Worm (Caenorhabditis elegans) whole organism, L4 larva: Measurements from ENCODE around the gene twnk-1.
A peak's percentile ranks its signal among the peaks of the same experiment; 100 is the strongest.

ENCODE experiments used
- F10B5.3 ChIP-seq: sonication (generic microtip); optimal IDR thresholded peaks from 2 replicates; lab custom pipeline; 2016; ENCODE audit warnings: mild to moderate bottlenecking, missing genetic modification characterization, missing compliant biosample characterization
- F26F4.8 ChIP-seq: fragments of 200-800 bp; sonication (Bioruptor generic); conservative IDR thresholded peaks from 2 replicates; pipeline ENCODE4 v1.3.6; 2022; ENCODE audit warnings: missing genetic modification characterization, missing compliant biosample characterization
- R02D3.7 ChIP-seq: fragments of 150-350 bp; sonication (generic microtip); optimal IDR thresholded peaks from 3 replicates; lab custom pipeline; 2014; ENCODE audit warnings: missing biosample characterization, missing genetic modification characterization
- Y5F2A.4 ChIP-seq: fragments of 200-800 bp; sonication (Bioruptor generic); optimal IDR thresholded peaks from 2 replicates; lab custom pipeline; 2018; ENCODE audit warnings: mild to moderate bottlenecking, missing genetic modification characterization, missing compliant biosample characterization
- ZK337.2 ChIP-seq: fragments of 200-800 bp; sonication (Bioruptor generic); IDR thresholded peaks from 2 replicates; pipeline ENCODE4 v1.3.6; 2022; ENCODE audit warnings: missing genetic modification reagents, missing genetic modification characterization, missing compliant biosample characterization
- ZK546.5 ChIP-seq, 2 experiments: sonication (generic microtip); optimal IDR thresholded peaks; 2 replicates each; lab custom pipeline; 2017; ENCODE audit warnings: missing biosample characterization in 2 of 2, missing genetic modification characterization in 2 of 2
- aly-2 ChIP-seq: sonication (generic microtip); optimal IDR thresholded peaks from 2 replicates; lab custom pipeline; 2018; ENCODE audit warnings: missing biosample characterization, missing genetic modification characterization
- ama-1 ChIP-seq: fragments of 150-350 bp; optimal IDR thresholded peaks from 2 replicates; lab custom pipeline; 2014; ENCODE audit warnings: inconsistent platforms, mixed read lengths
- ceh-20 ChIP-seq: fragments of 200-800 bp; sonication (Bioruptor generic); IDR thresholded peaks from 2 replicates; pipeline ENCODE4 v1.3.6; 2022; ENCODE audit warnings: missing genetic modification reagents, missing genetic modification characterization, missing compliant biosample characterization
- ceh-28 ChIP-seq: fragments of 150-350 bp; optimal IDR thresholded peaks from 2 replicates; lab custom pipeline; 2014; ENCODE audit warnings: missing biosample characterization, missing genetic modification reagents, missing genetic modification characterization
- ceh-32 ChIP-seq: sonication (generic microtip); optimal IDR thresholded peaks from 2 replicates; lab custom pipeline; 2016; ENCODE audit warnings: mild to moderate bottlenecking, missing genetic modification characterization, missing compliant biosample characterization; ENCODE audit not compliant: poor library complexity
- ceh-44 ChIP-seq: fragments of 200-800 bp; sonication (Bioruptor generic); IDR thresholded peaks from 2 replicates; pipeline ENCODE4 v1.3.6; 2022; ENCODE audit warnings: missing genetic modification reagents, missing genetic modification characterization, missing compliant biosample characterization
- ceh-62 ChIP-seq: sonication (generic microtip); optimal IDR thresholded peaks from 2 replicates; lab custom pipeline; 2017; ENCODE audit warnings: missing biosample characterization, missing genetic modification characterization
- ceh-82 ChIP-seq: sonication (generic microtip); optimal IDR thresholded peaks from 2 replicates; lab custom pipeline; 2017; ENCODE audit warnings: missing biosample characterization, missing genetic modification characterization
- ces-1 ChIP-seq: fragments of 150-350 bp; sonication (generic microtip); optimal IDR thresholded peaks from 4 replicates; lab custom pipeline; 2014; ENCODE audit warnings: missing biosample characterization, missing genetic modification reagents, missing genetic modification characterization
- daf-12 ChIP-seq: fragments of 150-350 bp; optimal IDR thresholded peaks from 2 replicates; lab custom pipeline; 2014; ENCODE audit warnings: missing biosample characterization, missing genetic modification reagents, missing genetic modification characterization
- daf-19 ChIP-seq: fragments of 200-800 bp; sonication (Bioruptor generic); conservative IDR thresholded peaks from 2 replicates; pipeline ENCODE4 v1.3.6; 2022; ENCODE audit warnings: missing genetic modification characterization, missing compliant biosample characterization
- daf-8 ChIP-seq: fragments of 200-800 bp; sonication (Bioruptor generic); IDR thresholded peaks from 2 replicates; pipeline ENCODE4 v1.3.6; 2022; ENCODE audit warnings: missing genetic modification characterization, missing compliant biosample characterization
- dmd-9 ChIP-seq: fragments of 200-800 bp; sonication (Bioruptor generic); IDR thresholded peaks from 2 replicates; pipeline ENCODE4 v1.3.6; 2022; ENCODE audit warnings: missing genetic modification reagents, missing genetic modification characterization, missing compliant biosample characterization
- dpl-1 ChIP-seq: fragments of 150-350 bp; optimal IDR thresholded peaks from 2 replicates; lab custom pipeline; 2014; ENCODE audit warnings: missing biosample characterization, missing genetic modification reagents, missing genetic modification characterization
- duxl-1 ChIP-seq: sonication (generic microtip); optimal IDR thresholded peaks from 2 replicates; lab custom pipeline; 2016; ENCODE audit warnings: mild to moderate bottlenecking, missing genetic modification characterization, moderate library complexity, missing compliant biosample characterization; ENCODE audit not compliant: poor library complexity
- egl-27 ChIP-seq: sonication (generic microtip); optimal IDR thresholded peaks from 3 replicates; lab custom pipeline; 2017; ENCODE audit warnings: missing biosample characterization, missing genetic modification reagents, missing genetic modification characterization
- egl-43 ChIP-seq: fragments of 200-800 bp; sonication (Bioruptor generic); IDR thresholded peaks from 2 replicates; pipeline ENCODE4 v1.3.6; 2022; ENCODE audit warnings: missing genetic modification reagents, missing genetic modification characterization, missing compliant biosample characterization
- fkh-10 ChIP-seq: fragments of 150-350 bp; optimal IDR thresholded peaks from 2 replicates; lab custom pipeline; 2014; ENCODE audit warnings: missing biosample characterization, missing genetic modification reagents, missing genetic modification characterization
- hif-1 ChIP-seq, 2 experiments: sonication (generic microtip); optimal IDR thresholded peaks; 2 replicates each; lab custom pipeline; 2016 to 2017; ENCODE audit warnings: missing compliant biosample characterization in 2 of 2, missing genetic modification characterization in 2 of 2, missing genetic modification reagents in 2 of 2, missing genotype in 2 of 2, mild to moderate bottlenecking in 1 of 2
- jun-1 ChIP-seq: fragments of 150-350 bp; optimal IDR thresholded peaks from 2 replicates; lab custom pipeline; 2014; ENCODE audit warnings: missing biosample characterization, missing genetic modification reagents, missing genetic modification characterization
- lin-13 ChIP-seq: fragments of 150-350 bp; optimal IDR thresholded peaks from 2 replicates; lab custom pipeline; 2014; ENCODE audit warnings: missing biosample characterization, missing genetic modification reagents, missing genetic modification characterization
- lin-15B ChIP-seq: fragments of 150-350 bp; sonication (generic microtip); optimal IDR thresholded peaks from 3 replicates; lab custom pipeline; 2014; ENCODE audit warnings: missing biosample characterization, missing genetic modification characterization
- lin-29 ChIP-seq: fragments of 200-800 bp; sonication (Bioruptor generic); IDR thresholded peaks from 2 replicates; pipeline ENCODE4 v1.3.6; 2022; ENCODE audit warnings: missing genetic modification reagents, missing genetic modification characterization, missing compliant biosample characterization
- lin-39 ChIP-seq: fragments of 150-350 bp; optimal IDR thresholded peaks from 2 replicates; lab custom pipeline; 2014; ENCODE audit warnings: missing biosample characterization, missing genetic modification reagents, missing genetic modification characterization
- lir-3 ChIP-seq: sonication (generic microtip); optimal IDR thresholded peaks from 2 replicates; lab custom pipeline; 2016; ENCODE audit warnings: mild to moderate bottlenecking, missing genetic modification characterization, missing compliant biosample characterization
- lsy-2 ChIP-seq, 2 experiments: fragments of 150-350 bp in 1 of 2; sonication (generic microtip) in 1 of 2; optimal IDR thresholded peaks; 2 replicates each; lab custom pipeline; 2014 to 2017; ENCODE audit warnings: missing biosample characterization in 2 of 2, missing genetic modification characterization in 2 of 2
- madf-9 ChIP-seq: fragments of 200-800 bp; sonication (Bioruptor generic); conservative IDR thresholded peaks from 2 replicates; pipeline ENCODE4 v1.3.6; 2022; ENCODE audit warnings: missing genetic modification reagents, missing genetic modification characterization, missing compliant biosample characterization
- mdl-1 ChIP-seq, 2 experiments: fragments of 150-350 bp in 1 of 2; sonication (generic microtip) in 1 of 2; optimal IDR thresholded peaks; 2 replicates each; lab custom pipeline; 2014 to 2017; ENCODE audit warnings: missing biosample characterization in 2 of 2, missing genetic modification characterization in 2 of 2
- mep-1 ChIP-seq: fragments of 150-350 bp; sonication (generic microtip); optimal IDR thresholded peaks from 3 replicates; lab custom pipeline; 2014; ENCODE audit warnings: missing biosample characterization, missing genetic modification characterization
- mxl-2 ChIP-seq: fragments of 200-800 bp; sonication (Bioruptor generic); conservative IDR thresholded peaks from 2 replicates; pipeline ENCODE4 v1.3.6; 2022; ENCODE audit warnings: missing genetic modification reagents, missing genetic modification characterization, missing compliant biosample characterization
- nhr-11 ChIP-seq: fragments of 150-350 bp; optimal IDR thresholded peaks from 2 replicates; lab custom pipeline; 2014; ENCODE audit warnings: missing biosample characterization, missing genetic modification characterization
- nhr-111 ChIP-seq: fragments of 200-800 bp; sonication (Bioruptor generic); optimal IDR thresholded peaks from 2 replicates; lab custom pipeline; 2018; ENCODE audit warnings: mild to moderate bottlenecking, missing genetic modification characterization, missing compliant biosample characterization
- nhr-28 ChIP-seq: fragments of 150-350 bp; optimal IDR thresholded peaks from 2 replicates; lab custom pipeline; 2014; ENCODE audit warnings: missing biosample characterization, missing genetic modification characterization
- nhr-42 ChIP-seq: fragments of 200-800 bp; sonication (Bioruptor generic); IDR thresholded peaks from 2 replicates; pipeline ENCODE4 v1.3.6; 2022; ENCODE audit warnings: missing genetic modification characterization, missing compliant biosample characterization
- nhr-48 ChIP-seq: sonication (generic microtip); optimal IDR thresholded peaks from 2 replicates; lab custom pipeline; 2016; ENCODE audit warnings: mild to moderate bottlenecking, missing genetic modification characterization, missing compliant biosample characterization
- php-3 ChIP-seq: fragments of 200-800 bp; sonication (Bioruptor generic); IDR thresholded peaks from 2 replicates; pipeline ENCODE4 v1.3.6; 2022; ENCODE audit warnings: missing genetic modification reagents, missing genetic modification characterization, missing compliant biosample characterization
- pqm-1 ChIP-seq: sonication (generic microtip); optimal IDR thresholded peaks from 2 replicates; lab custom pipeline; 2017; ENCODE audit warnings: missing biosample characterization, missing genetic modification characterization
- rbr-2 ChIP-seq: sonication (generic microtip); optimal IDR thresholded peaks from 2 replicates; lab custom pipeline; 2016; ENCODE audit warnings: missing genotype, missing genetic modification characterization, missing compliant biosample characterization
- saeg-2 ChIP-seq: fragments of 200-800 bp; sonication (Bioruptor generic); IDR thresholded peaks from 2 replicates; pipeline ENCODE4 v1.3.6; 2022; ENCODE audit warnings: missing genetic modification reagents, missing genetic modification characterization, missing compliant biosample characterization
- sdz-12 ChIP-seq: fragments of 200-800 bp; sonication (Bioruptor generic); optimal IDR thresholded peaks from 2 replicates; lab custom pipeline; 2018; ENCODE audit warnings: mild to moderate bottlenecking, missing genetic modification characterization, missing compliant biosample characterization
- set-16 ChIP-seq: fragments of 200-800 bp; sonication (Bioruptor generic); IDR thresholded peaks from 2 replicates; pipeline ENCODE4 v1.3.6; 2022; ENCODE audit warnings: missing genetic modification reagents, missing genetic modification characterization, missing compliant biosample characterization
- snpc-4 ChIP-seq: fragments of 150-350 bp; optimal IDR thresholded peaks from 2 replicates; lab custom pipeline; 2014; ENCODE audit warnings: missing biosample characterization, missing genetic modification characterization
- spr-1 ChIP-seq: sonication (generic microtip); optimal IDR thresholded peaks from 2 replicates; lab custom pipeline; 2016; ENCODE audit warnings: mild to moderate bottlenecking, missing genetic modification characterization, missing compliant biosample characterization
- unc-130 ChIP-seq: sonication (generic microtip); optimal IDR thresholded peaks from 2 replicates; lab custom pipeline; 2016; ENCODE audit warnings: missing genetic modification reagents, missing genetic modification characterization, missing compliant biosample characterization
- zfp-3 ChIP-seq: fragments of 200-800 bp; sonication (Bioruptor generic); conservative IDR thresholded peaks from 2 replicates; pipeline ENCODE4 v1.3.6; 2022; ENCODE audit warnings: missing genetic modification reagents, missing genetic modification characterization, missing compliant biosample characterization
- zip-2 ChIP-seq: fragments of 150-350 bp; optimal IDR thresholded peaks from 2 replicates; lab custom pipeline; 2014; ENCODE audit warnings: missing biosample characterization, missing genetic modification characterization
- ztf-11 ChIP-seq: fragments of 150-350 bp; optimal IDR thresholded peaks from 2 replicates; lab custom pipeline; 2014; ENCODE audit warnings: missing biosample characterization, missing genetic modification characterization

The twnk-1 gene

DNA sequence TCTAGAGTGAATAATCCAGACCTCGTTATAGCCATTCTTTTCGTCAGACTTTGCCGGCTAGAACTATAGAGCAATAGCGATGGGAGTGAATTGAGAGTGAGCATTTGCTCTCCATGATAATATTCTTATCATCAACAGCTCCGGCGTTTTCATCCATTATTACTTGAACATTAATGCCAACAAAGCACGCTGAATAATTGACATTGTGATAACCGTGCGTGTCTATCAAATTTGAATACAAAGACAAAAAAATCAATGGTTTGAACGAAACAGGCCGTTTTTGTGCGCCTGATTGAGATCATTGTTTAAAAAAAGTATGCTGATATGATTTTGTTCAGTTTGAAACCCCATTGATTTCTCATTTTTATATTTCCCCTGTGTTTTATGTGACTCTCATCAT, 48.6 kb downstream of the twnk-1 start, which contains the start of gene dct-11 (continued):
- TF ChIP-seq snpc-4 (no peak), rbr-2 (tag; lab: Kevin White, UChicago) (no peak), lsy-2 (tag; optimal IDR thresholded peaks at IDR 0.05; lab: Kevin White, UChicago) (no peak), lin-15B (no peak), nhr-11 (no peak), spr-1 (tag; lab: Kevin White, UChicago) (no peak), madf-9 (no peak), zfp-3 (GFP tag; lab: Robert Waterston, UW) (no peak), daf-8 (GFP tag; lab: Robert Waterston, UW) (no peak), lir-3 (tag; lab: Kevin White, UChicago) (no peak), ceh-32 (tag; lab: Kevin White, UChicago) (no peak), dpl-1 (GFP tag; lab: Kevin White, UChicago) (no peak), ceh-28 (tag; lab: Kevin White, UChicago) (no peak), Y5F2A.4 (no peak), aly-2 (tag; lab: Kevin White, UChicago) (no peak), F26F4.8 (GFP tag; lab: Robert Waterston, UW) (no peak), egl-43 (no peak), unc-130 (GFP tag; lab: Kevin White, UChicago) (no peak), ama-1 (lab: Kevin White, UChicago) (no peak), duxl-1 (tag; lab: Kevin White, UChicago) (no peak), ceh-62 (tag; lab: Kevin White, UChicago) (no peak), ceh-44 (GFP tag; lab: Robert Waterston, UW) (no peak), ZK546.5 (tag; optimal IDR thresholded peaks at IDR 0.05; lab: Kevin White, UChicago) (no peak), egl-27 (tag; lab: Kevin White, UChicago) (no peak), nhr-48 (tag; lab: Kevin White, UChicago) (peak; percentile 10), daf-12 (tag; lab: Kevin White, UChicago) (no peak), hif-1 (tag; optimal IDR thresholded peaks at IDR 0.05; lab: Kevin White, UChicago) (peak in 1 of 2 experiments; percentile 5), mep-1 (tag; lab: Kevin White, UChicago) (peak; percentile 8), set-16 (GFP tag; lab: Robert Waterston, UW) (no peak), dmd-9 (GFP tag; lab: Robert Waterston, UW) (no peak), mdl-1 (tag; optimal IDR thresholded peaks at IDR 0.05; lab: Kevin White, UChicago) (no peak), pqm-1 (peak; percentile 86), php-3 (peak; percentile 78), ces-1 (GFP tag; lab: Kevin White, UChicago) (no peak), lin-13 (no peak), mxl-2 (GFP tag; lab: Robert Waterston, UW) (no peak), fkh-10 (GFP tag; lab: Kevin White, UChicago) (no peak), nhr-111 (GFP tag; lab: Kevin White, UChicago) (no peak), F10B5.3 (tag; lab: Kevin White, UChicago) (no peak), lin-29 (GFP tag; lab: Robert Waterston, UW) (no peak), jun-1 (tag; lab: Kevin White, UChicago) (no peak), saeg-2 (GFP tag; lab: Robert Waterston, UW) (no peak), daf-19 (GFP tag; lab: Robert Waterston, UW) (no peak), sdz-12 (GFP tag; lab: Kevin White, UChicago) (no peak), R02D3.7 (tag; lab: Kevin White, UChicago) (no peak), ceh-82 (tag; lab: Kevin White, UChicago) (no peak), nhr-28 (tag; lab: Kevin White, UChicago) (peak; percentile 65), ZK337.2 (GFP tag; lab: Robert Waterston, UW) (no peak), nhr-42 (GFP tag; lab: Robert Waterston, UW) (no peak), ceh-20 (no peak), zip-2 (tag; lab: Kevin White, UChicago) (no peak), ztf-11 (tag; lab: Kevin White, UChicago) (no peak), lin-39 (tag; lab: Kevin White, UChicago) (no peak)
